Worm (Caenorhabditis elegans) whole organism, L1 larva: ENCODE results near the gene clec-136.

ENCODE experiments used
- aha-1 ChIP-seq: fragments of 150-350 bp; optimal IDR thresholded peaks from 2 replicates; lab custom pipeline; 2014; ENCODE audit warnings: missing biosample characterization, missing genetic modification characterization
- aly-2 ChIP-seq: fragments of 150-350 bp; optimal IDR thresholded peaks from 2 replicates; lab custom pipeline; 2014; ENCODE audit warnings: missing biosample characterization, missing genetic modification characterization
- ceh-8 ChIP-seq: fragments of 200-800 bp; sonication (Bioruptor generic); optimal IDR thresholded peaks from 2 replicates; lab custom pipeline; 2018; ENCODE audit warnings: mild to moderate bottlenecking, missing genetic modification characterization, moderate library complexity, missing compliant biosample characterization
- ceh-88 ChIP-seq: fragments of 200-800 bp; sonication (Bioruptor generic); IDR thresholded peaks from 2 replicates; pipeline ENCODE4 v1.3.6; 2022; ENCODE audit warnings: missing genetic modification characterization, missing compliant biosample characterization
- ceh-90 ChIP-seq: sonication (generic microtip); optimal IDR thresholded peaks from 2 replicates; lab custom pipeline; 2016; ENCODE audit warnings: missing genetic modification characterization, missing compliant biosample characterization
- ces-1 ChIP-seq: fragments of 150-350 bp; optimal IDR thresholded peaks from 2 replicates; lab custom pipeline; 2014; ENCODE audit warnings: missing biosample characterization, missing genetic modification reagents, missing genetic modification characterization
- dpl-1 ChIP-seq, 3 experiments: fragments of 150-350 bp in 2 of 3; sonication (generic microtip) in 1 of 3; optimal IDR thresholded peaks; 2 replicates each; lab custom pipeline; 2014 to 2017; ENCODE audit warnings: missing biosample characterization in 3 of 3, missing genetic modification characterization in 3 of 3, missing genetic modification reagents in 3 of 3
- efl-1 ChIP-seq, 4 experiments: fragments of 150-350 bp; optimal IDR thresholded peaks in 3 of 4; peaks in 1 of 4; 1 replicate in 1 of 4; 2 replicates in 3 of 4; lab custom pipeline; 2014; ENCODE audit warnings: missing biosample characterization in 2 of 4, missing genetic modification characterization in 2 of 4, missing genetic modification reagents in 2 of 4
- efl-3 ChIP-seq: fragments of 200-800 bp; sonication (Bioruptor generic); optimal IDR thresholded peaks from 2 replicates; lab custom pipeline; 2018; ENCODE audit warnings: mild to moderate bottlenecking, missing genetic modification characterization, missing compliant biosample characterization
- egl-13 ChIP-seq: sonication (generic microtip); optimal IDR thresholded peaks from 2 replicates; lab custom pipeline; 2016; ENCODE audit warnings: missing genotype, missing genetic modification reagents, missing genetic modification characterization, missing compliant biosample characterization
- egl-27 ChIP-seq, 2 experiments: fragments of 150-350 bp in 1 of 2; sonication (generic microtip); optimal IDR thresholded peaks; 3 replicates each; lab custom pipeline; 2017 to 2018; ENCODE audit warnings: missing biosample characterization in 2 of 2, missing genetic modification characterization in 2 of 2, missing genetic modification reagents in 2 of 2
- ets-5 ChIP-seq: fragments of 200-800 bp; sonication (Bioruptor generic); IDR thresholded peaks from 2 replicates; pipeline ENCODE4 v1.3.6; 2022; ENCODE audit warnings: missing genetic modification characterization, missing compliant biosample characterization
- fkh-10 ChIP-seq: sonication (generic microtip); optimal IDR thresholded peaks from 2 replicates; lab custom pipeline; 2017; ENCODE audit warnings: missing biosample characterization, missing genetic modification reagents, missing genetic modification characterization
- fkh-4 ChIP-seq: sonication (generic microtip); optimal IDR thresholded peaks from 2 replicates; lab custom pipeline; 2016; ENCODE audit warnings: missing compliant biosample characterization, missing genetic modification characterization, borderline replicate concordance
- hlh-4 ChIP-seq: sonication (generic microtip); optimal IDR thresholded peaks from 2 replicates; lab custom pipeline; 2016; ENCODE audit warnings: mild to moderate bottlenecking, missing genetic modification characterization, missing compliant biosample characterization
- hpl-2 ChIP-seq: fragments of 150-350 bp; optimal IDR thresholded peaks from 2 replicates; lab custom pipeline; 2014; ENCODE audit warnings: missing biosample characterization, missing genetic modification reagents, missing genetic modification characterization
- irx-1 ChIP-seq: sonication (generic microtip); optimal IDR thresholded peaks from 2 replicates; lab custom pipeline; 2016; ENCODE audit warnings: missing genetic modification characterization, missing compliant biosample characterization
- isw-1 ChIP-seq: fragments of 200-800 bp; sonication (Bioruptor generic); IDR thresholded peaks from 2 replicates; pipeline ENCODE4 v1.3.6; 2022; ENCODE audit warnings: missing genetic modification characterization, missing compliant biosample characterization
- lin-13 ChIP-seq: fragments of 150-350 bp; optimal IDR thresholded peaks from 2 replicates; lab custom pipeline; 2014; ENCODE audit warnings: missing biosample characterization, missing genetic modification reagents, missing genetic modification characterization
- lin-14 ChIP-seq: fragments of 200-800 bp; sonication (Bioruptor generic); optimal IDR thresholded peaks from 2 replicates; lab custom pipeline; 2018; ENCODE audit warnings: mild to moderate bottlenecking, missing genetic modification characterization, moderate library complexity, missing compliant biosample characterization
- lin-15B ChIP-seq: fragments of 150-350 bp; sonication (generic microtip); optimal IDR thresholded peaks from 3 replicates; lab custom pipeline; 2014; ENCODE audit warnings: missing biosample characterization, missing genetic modification characterization
- lin-39 ChIP-seq: fragments of 150-350 bp; optimal IDR thresholded peaks from 2 replicates; lab custom pipeline; 2014; ENCODE audit warnings: missing biosample characterization, missing genetic modification reagents, missing genetic modification characterization
- mef-2 ChIP-seq: fragments of 150-350 bp; optimal IDR thresholded peaks from 2 replicates; lab custom pipeline; 2014; ENCODE audit warnings: missing biosample characterization, missing genetic modification characterization
- mep-1 ChIP-seq: fragments of 150-350 bp; optimal IDR thresholded peaks from 2 replicates; lab custom pipeline; 2014; ENCODE audit warnings: missing biosample characterization, missing genetic modification characterization
- nhr-12 ChIP-seq: sonication (generic microtip); optimal IDR thresholded peaks from 2 replicates; lab custom pipeline; 2017; ENCODE audit warnings: missing biosample characterization, missing genetic modification characterization
- nhr-76 ChIP-seq: sonication (generic microtip); optimal IDR thresholded peaks from 2 replicates; lab custom pipeline; 2017; ENCODE audit warnings: missing biosample characterization, missing genetic modification characterization
- nhr-84 ChIP-seq: sonication (generic microtip); optimal IDR thresholded peaks from 2 replicates; lab custom pipeline; 2017; ENCODE audit warnings: missing biosample characterization, missing genetic modification characterization
- nhr-85 ChIP-seq: sonication (generic microtip); peaks from one replicate; lab custom pipeline; 2016; ENCODE audit warnings: missing genetic modification characterization, inconsistent platforms, missing compliant biosample characterization
- pag-3 ChIP-seq: sonication (generic microtip); optimal IDR thresholded peaks from 2 replicates; lab custom pipeline; 2017; ENCODE audit warnings: missing genetic modification characterization, mild to moderate bottlenecking, missing compliant biosample characterization, antibody characterized with exemption, borderline replicate concordance; ENCODE audit not compliant: insufficient read depth
- pax-3 ChIP-seq: fragments of 200-800 bp; sonication (Bioruptor generic); optimal IDR thresholded peaks from 2 replicates; lab custom pipeline; 2018; ENCODE audit warnings: mild to moderate bottlenecking, missing genetic modification characterization, moderate library complexity, missing compliant biosample characterization
- snpc-4 ChIP-seq: fragments of 150-350 bp; optimal IDR thresholded peaks from 2 replicates; lab custom pipeline; 2014; ENCODE audit warnings: missing biosample characterization, missing genetic modification characterization
- snu-23 ChIP-seq: sonication (generic microtip); optimal IDR thresholded peaks from 2 replicates; lab custom pipeline; 2016; ENCODE audit warnings: missing genetic modification characterization, missing compliant biosample characterization
- sup-37 ChIP-seq: fragments of 200-800 bp; sonication (Bioruptor generic); optimal IDR thresholded peaks from 2 replicates; lab custom pipeline; 2018; ENCODE audit warnings: mild to moderate bottlenecking, missing genetic modification characterization, missing compliant biosample characterization
- tlp-1 ChIP-seq: fragments of 150-350 bp; optimal IDR thresholded peaks from 2 replicates; lab custom pipeline; 2014; ENCODE audit warnings: missing biosample characterization, missing genetic modification characterization
- unc-130 ChIP-seq: fragments of 150-350 bp; optimal IDR thresholded peaks from 2 replicates; lab custom pipeline; 2017; ENCODE audit warnings: missing biosample characterization, missing genetic modification characterization, inconsistent platforms
- vab-15 ChIP-seq: sonication (generic microtip); optimal IDR thresholded peaks from 2 replicates; lab custom pipeline; 2017; ENCODE audit warnings: missing genotype, mild to moderate bottlenecking, missing genetic modification characterization, missing compliant biosample characterization
- ztf-11 ChIP-seq, 2 experiments: sonication (generic microtip); optimal IDR thresholded peaks; 2 replicates each; lab custom pipeline; 2016 to 2017; ENCODE audit warnings: missing genetic modification characterization in 2 of 2, missing biosample characterization in 1 of 2, missing compliant biosample characterization in 1 of 2
- ztf-4 ChIP-seq: fragments of 150-350 bp; optimal IDR thresholded peaks from 2 replicates; lab custom pipeline; 2014; ENCODE audit warnings: missing biosample characterization, missing genetic modification characterization

The clec-136 gene

DNA sequence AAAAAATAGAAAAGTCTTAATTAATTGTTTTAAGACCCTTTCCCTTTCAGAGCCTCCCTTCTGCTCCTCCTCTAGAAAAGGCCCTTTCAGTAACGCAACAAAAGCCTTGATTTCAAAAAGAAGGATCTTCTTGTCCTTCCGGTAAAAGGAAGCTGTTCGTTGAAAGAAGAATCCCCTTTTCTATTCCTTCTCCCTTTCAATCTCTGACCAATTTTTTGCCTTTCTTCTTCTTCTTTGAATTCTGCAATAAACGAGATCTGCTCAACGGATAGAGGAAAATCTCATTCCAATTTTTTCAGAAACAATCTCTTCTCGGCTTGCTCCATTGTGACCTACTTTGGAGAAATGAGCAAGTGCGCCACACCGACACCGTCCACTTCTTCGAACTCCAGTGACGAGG, 8.3 kb downstream of the clec-136 start, which contains the start of gene F35D11.3:
F35D11.3 (plus strand) TSS at position 300 of the 400 bp plus-strand sequence.
- no peak for TF ChIP-seq efl-3 (GFP tag; lab: Kevin White, UChicago)
- TF ChIP-seq hpl-2, result no peak
- no peak for TF ChIP-seq tlp-1 (tag; lab: Kevin White, UChicago)
- TF ChIP-seq ceh-8 (GFP tag; lab: Kevin White, UChicago), result no peak
- TF ChIP-seq lin-14 (GFP tag; lab: Kevin White, UChicago), result peak; percentile 17
- no peak for TF ChIP-seq ets-5 (GFP tag; lab: Robert Waterston, UW)
- TF ChIP-seq unc-130, result no peak
- no peak for TF ChIP-seq pag-3 (tag; lab: Kevin White, UChicago)
- TF ChIP-seq sup-37, result no peak
- peak; percentile 87 for TF ChIP-seq fkh-10
- TF ChIP-seq vab-15 (tag; lab: Kevin White, UChicago), result no peak

DNA sequence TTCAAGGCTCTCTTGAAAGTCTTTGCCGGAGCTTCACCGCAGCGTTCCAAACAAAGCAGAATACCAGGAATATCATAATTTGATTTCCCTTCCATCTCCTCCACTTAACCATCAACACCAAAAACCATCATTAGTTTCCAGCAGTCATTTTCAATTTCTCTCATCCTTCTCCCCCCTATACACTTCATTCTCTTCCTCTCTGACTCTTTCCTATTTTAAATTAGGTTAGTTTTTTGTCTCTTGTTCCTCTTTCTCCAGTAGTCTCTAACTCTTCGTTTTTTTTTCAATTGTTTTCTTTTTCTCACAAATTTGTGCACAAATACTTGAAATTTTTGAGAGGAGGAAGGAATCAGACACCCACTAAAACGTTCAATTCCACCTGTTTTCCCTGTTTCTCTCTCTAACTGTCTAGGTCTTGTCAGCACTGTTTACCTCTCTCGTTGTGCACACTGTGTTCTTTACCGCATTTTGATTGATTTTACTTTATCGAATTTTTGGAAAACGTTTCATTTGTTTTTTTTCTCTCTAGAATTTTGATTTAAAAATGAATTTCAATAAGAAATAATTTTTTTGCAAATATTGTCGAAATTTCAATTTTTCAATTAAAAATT, 9.6 kb downstream of the clec-136 start:
- TF ChIP-seq aly-2, result no peak
- no peak for TF ChIP-seq nhr-12 (tag; lab: Kevin White, UChicago)
- no peak for TF ChIP-seq irx-1
- TF ChIP-seq isw-1 (GFP tag; lab: Robert Waterston, UW), result no peak
- TF ChIP-seq nhr-84 (tag; lab: Kevin White, UChicago), result no peak
- TF ChIP-seq mef-2 (tag; lab: Kevin White, UChicago), result no peak
- TF ChIP-seq egl-27 (tag; optimal IDR thresholded peaks at IDR 0.05; lab: Kevin White, UChicago), result no peak
- no peak for TF ChIP-seq aha-1 (tag; lab: Kevin White, UChicago)
- peak in 1 of 3 experiments; percentile 5 for TF ChIP-seq dpl-1 (GFP tag; optimal IDR thresholded peaks at IDR 0.05; lab: Kevin White, UChicago)
- no peak for TF ChIP-seq mep-1 (tag; lab: Kevin White, UChicago)
- TF ChIP-seq ztf-4 (tag; lab: Kevin White, UChicago), result no peak
- no peak for TF ChIP-seq pag-3 (tag; lab: Kevin White, UChicago)
- TF ChIP-seq pax-3 (tag; lab: Kevin White, UChicago), result no peak
- TF ChIP-seq lin-39, result no peak
- TF ChIP-seq nhr-85 (tag; lab: Kevin White, UChicago), result peak; percentile 31
- TF ChIP-seq lin-13 (GFP tag; lab: Kevin White, UChicago), result no peak
- TF ChIP-seq nhr-76, result no peak
- TF ChIP-seq ztf-11 (tag; optimal IDR thresholded peaks at IDR 0.05; lab: Kevin White, UChicago), result no peak
- no peak for TF ChIP-seq fkh-4
- TF ChIP-seq snpc-4 (tag; lab: Kevin White, UChicago), result no peak
- peak; percentile 65 for TF ChIP-seq ces-1
- TF ChIP-seq ceh-90 (tag; lab: Kevin White, UChicago), result no peak
- no peak for TF ChIP-seq hlh-4 (tag; lab: Kevin White, UChicago)
- TF ChIP-seq snu-23, result no peak
- no peak for TF ChIP-seq efl-3 (GFP tag; lab: Kevin White, UChicago)
- TF ChIP-seq egl-13 (tag; lab: Kevin White, UChicago), result no peak
- TF ChIP-seq efl-1 (optimal IDR thresholded peaks at IDR 0.05; lab: Kevin White, UChicago), result peak in 1 of 2 experiments; percentile 7
- no peak for TF ChIP-seq efl-1 (GFP tag; optimal IDR thresholded peaks at IDR 0.05 in 1 of 2; lab: Kevin White, UChicago)
- TF ChIP-seq lin-15B, result no peak
- TF ChIP-seq lin-14 (GFP tag; lab: Kevin White, UChicago), result peak; percentile 66
- TF ChIP-seq fkh-10, result peak; percentile 41
- no peak for TF ChIP-seq ceh-88 (GFP tag; lab: Robert Waterston, UW)

DNA sequence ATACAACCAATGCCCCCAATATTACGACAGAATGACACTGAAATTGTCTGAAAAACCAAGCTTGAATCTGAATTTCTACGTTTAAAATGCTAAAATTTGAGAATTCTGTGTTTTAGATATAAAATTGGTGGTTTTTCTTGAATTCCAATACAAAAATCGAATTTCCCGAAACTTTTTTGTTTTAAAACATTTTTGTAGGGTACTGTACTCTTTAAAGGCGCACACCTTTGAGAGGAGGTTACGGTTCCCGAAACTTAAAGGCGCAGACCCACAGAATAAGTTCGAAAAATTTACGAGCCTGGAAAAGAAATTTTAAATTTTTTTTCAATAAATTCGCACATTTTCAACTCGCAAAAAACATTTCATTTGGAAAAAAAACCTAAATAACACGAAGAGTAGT, 11.7 kb downstream of the clec-136 start:
- TF ChIP-seq isw-1 (GFP tag; lab: Robert Waterston, UW), result no peak
- no peak for TF ChIP-seq efl-1 (optimal IDR thresholded peaks at IDR 0.05; lab: Kevin White, UChicago)
- TF ChIP-seq efl-1 (GFP tag; optimal IDR thresholded peaks at IDR 0.05 in 1 of 2; lab: Kevin White, UChicago), result peak in 1 of 2 experiments; percentile 72
